Fruit fly (Drosophila melanogaster): ENCODE data around the gene CG12499.

The CG12499 gene

dm6 chr3R:22461673-22462585, 15.5 kb upstream of the CG12499 start, which contains the start of the genes Rpn7 and AP-2mu (continued):
- TF ChIP-seq gcm2 (GFP tag; optimal IDR thresholded peaks at IDR 0.05): no peak
- TF ChIP-seq knrl (GFP tag; IDR thresholded peaks at IDR 0.05; ENCODE audit: partially characterized antibody): no peak
- no peak for TF ChIP-seq her (GFP tag; optimal IDR thresholded peaks at IDR 0.05)
- TF ChIP-seq CG30020 (tag; optimal IDR thresholded peaks at IDR 0.05): peak; percentile 82
- TF ChIP-seq mld (GFP tag; IDR thresholded peaks at IDR 0.05; ENCODE audit: partially characterized antibody): no peak
- TF ChIP-seq GATAe (GFP tag; conservative IDR thresholded peaks at IDR 0.05): no peak
- TF ChIP-seq CG30431 (GFP tag; optimal IDR thresholded peaks at IDR 0.05): no peak
- TF ChIP-seq fd102C (GFP tag; optimal IDR thresholded peaks at IDR 0.05): no peak
- TF ChIP-seq onecut (GFP tag; IDR thresholded peaks at IDR 0.05): peak; percentile 85
- TF ChIP-seq chif (GFP tag; optimal IDR thresholded peaks at IDR 0.05): no peak
- no peak for TF ChIP-seq Doc3 (GFP tag; IDR thresholded peaks at IDR 0.05; ENCODE audit: partially characterized antibody)
- no peak for TF ChIP-seq Kr (GFP tag; optimal IDR thresholded peaks at IDR 0.05)
- peak; percentile 18 for TF ChIP-seq sug (tag; optimal IDR thresholded peaks at IDR 0.05)
- no peak for TF ChIP-seq p53 (GFP tag; optimal IDR thresholded peaks at IDR 0.05)
- TF ChIP-seq CG17802 (tag; optimal IDR thresholded peaks at IDR 0.05): no peak
- TF ChIP-seq Lim3 (GFP tag; IDR thresholded peaks at IDR 0.05): no peak
- TF ChIP-seq Chrac-16 (GFP tag; optimal IDR thresholded peaks at IDR 0.05): no peak
- TF ChIP-seq luna (GFP tag; optimal IDR thresholded peaks at IDR 0.05): no peak
- TF ChIP-seq H2.0 (GFP tag; IDR thresholded peaks at IDR 0.05): no peak
- TF ChIP-seq CG7839 (tag; optimal IDR thresholded peaks at IDR 0.05): peak; percentile 28
- TF ChIP-seq CG1603 (tag; optimal IDR thresholded peaks at IDR 0.05): peak; percentile 96
- no peak for TF ChIP-seq Hmx (GFP tag; optimal IDR thresholded peaks at IDR 0.05)
- TF ChIP-seq CG7928 (GFP tag; optimal IDR thresholded peaks at IDR 0.05): no peak
- no peak for TF ChIP-seq Gsc (GFP tag; IDR thresholded peaks at IDR 0.05)
- TF ChIP-seq CG2712 (tag; optimal IDR thresholded peaks at IDR 0.05): peak; percentile 50
- TF ChIP-seq lov (optimal IDR thresholded peaks at IDR 0.05): no peak
- no peak for TF ChIP-seq lov (GFP tag; IDR thresholded peaks at IDR 0.05)
- peak; percentile 68 for TF ChIP-seq grn (GFP tag; optimal IDR thresholded peaks at IDR 0.05)
- TF ChIP-seq Mes4 (GFP tag; optimal IDR thresholded peaks at IDR 0.05): no peak
- peak; percentile 11; the same call in 1 of the 2 replicates for TF ChIP-seq slbo (GFP tag; IDR thresholded peaks at IDR 0.05)
- no peak for TF ChIP-seq CG7963 (GFP tag; IDR thresholded peaks at IDR 0.05; ENCODE audit: partially characterized antibody)
- no peak for TF ChIP-seq twi (tag; optimal IDR thresholded peaks at IDR 0.05)
- no peak for TF ChIP-seq Hr39 (optimal IDR thresholded peaks at IDR 0.05)
- peak; percentile 16 for TF ChIP-seq Lhr (GFP tag; optimal IDR thresholded peaks at IDR 0.05)
- TF ChIP-seq CG10274 (GFP tag; optimal IDR thresholded peaks at IDR 0.05): no peak
- TF ChIP-seq NfI (GFP tag; optimal IDR thresholded peaks at IDR 0.05): no peak
- TF ChIP-seq CG4328 (GFP tag; optimal IDR thresholded peaks at IDR 0.05): no peak
- peak; percentile 53 for TF ChIP-seq nmo (GFP tag; optimal IDR thresholded peaks at IDR 0.05)
- no peak for TF ChIP-seq HmgZ (tag; optimal IDR thresholded peaks at IDR 0.05)
- no peak for TF ChIP-seq ftz-f1 (GFP tag; optimal IDR thresholded peaks at IDR 0.05)
- no peak; the same call in 1 of the 2 replicates for TF ChIP-seq MBD-R2 (GFP tag; IDR thresholded peaks at IDR 0.05)
- TF ChIP-seq CG1832 (GFP tag; optimal IDR thresholded peaks at IDR 0.05): no peak
- TF ChIP-seq dysf (GFP tag; IDR thresholded peaks at IDR 0.05): no peak
- TF ChIP-seq Sry-β (GFP tag; optimal IDR thresholded peaks at IDR 0.05): no peak
- TF ChIP-seq BtbVII (GFP tag; optimal IDR thresholded peaks at IDR 0.05): no peak
- TF ChIP-seq CG7745 (tag; optimal IDR thresholded peaks at IDR 0.05): no peak
- no peak for TF ChIP-seq ash1 (GFP tag; optimal IDR thresholded peaks at IDR 0.05)
- TF ChIP-seq disco-r (GFP tag; optimal IDR thresholded peaks at IDR 0.05): no peak
- TF ChIP-seq Aef1 (GFP tag; IDR thresholded peaks at IDR 0.05): no peak
- no peak for TF ChIP-seq lmd (GFP tag; IDR thresholded peaks at IDR 0.05)
